Worm (Caenorhabditis elegans): ENCODE results near the gene Y76B12C.8.

Gene Y76B12C.8

ce11 chrIV:1973372-1973771, 6.4 kb upstream of the Y76B12C.8 start, which contains the start of gene Y76B12C.3:
Y76B12C.3 (plus strand) TSS chrIV:1973705.
- TF ChIP-seq B0310.2 (tag; optimal IDR thresholded peaks at IDR 0.05) (no peak), F13C5.2 (tag; optimal IDR thresholded peaks at IDR 0.05) (peak; percentile 2)

ce11 chrIV:1975594-1975993, 4.2 kb upstream of the Y76B12C.8 start:
- no peak for TF ChIP-seq ceh-13 (GFP tag; optimal IDR thresholded peaks at IDR 0.05)
- no peak for TF ChIP-seq sea-1 (GFP tag; conservative IDR thresholded peaks at IDR 0.05)
- TF ChIP-seq hmg-4 (GFP tag; optimal IDR thresholded peaks at IDR 0.05): no peak
- TF ChIP-seq scrt-1 (GFP tag; IDR thresholded peaks at IDR 0.05): no peak
- no peak for TF ChIP-seq pes-1 (GFP tag; IDR thresholded peaks at IDR 0.05)
- TF ChIP-seq F13C5.2 (tag; optimal IDR thresholded peaks at IDR 0.05): no peak
- TF ChIP-seq tbx-37 (GFP tag; conservative IDR thresholded peaks at IDR 0.05): no peak
- no peak for TF ChIP-seq flt-1 (GFP tag; IDR thresholded peaks at IDR 0.05)
- no peak for TF ChIP-seq ceh-36 (tag; optimal IDR thresholded peaks at IDR 0.05)
- no peak for TF ChIP-seq aly-1 (tag; optimal IDR thresholded peaks at IDR 0.05)
- no peak for TF ChIP-seq B0310.2 (tag; optimal IDR thresholded peaks at IDR 0.05)
- TF ChIP-seq hmbx-1 (tag; optimal IDR thresholded peaks at IDR 0.05): no peak
- no peak for TF ChIP-seq ama-1 (optimal IDR thresholded peaks at IDR 0.05)
- no peak for TF ChIP-seq tbx-11 (GFP tag; IDR thresholded peaks at IDR 0.05)
- no peak for TF ChIP-seq ets-7 (tag; optimal IDR thresholded peaks at IDR 0.05)
- no peak for TF ChIP-seq hnd-1 (tag; optimal IDR thresholded peaks at IDR 0.05)

ce11 chrIV:1980961-1981446, 1.2 kb downstream of the Y76B12C.8 start, which contains the start of gene Y76B12C.6:
Y76B12C.6 (plus strand) TSS chrIV:1981396.
- TF ChIP-seq F13C5.2 (tag; optimal IDR thresholded peaks at IDR 0.05) (peak; percentile 72), aly-1 (tag; optimal IDR thresholded peaks at IDR 0.05) (peak; percentile 64), ama-1 (optimal IDR thresholded peaks at IDR 0.05) (no peak), sea-1 (GFP tag; conservative IDR thresholded peaks at IDR 0.05) (0 out of 2 replicates have a peak, but pooled peaks have one; percentile 57), B0310.2 (tag; optimal IDR thresholded peaks at IDR 0.05) (no peak), scrt-1 (GFP tag; IDR thresholded peaks at IDR 0.05) (peak; percentile 62), ets-7 (tag; optimal IDR thresholded peaks at IDR 0.05) (peak; percentile 18), tbx-37 (GFP tag; conservative IDR thresholded peaks at IDR 0.05) (0 out of 2 replicates have a peak, but pooled peaks have one; percentile 22), pes-1 (GFP tag; IDR thresholded peaks at IDR 0.05) (peak; percentile 61; the same call in 1 of the 2 replicates), ceh-36 (tag; optimal IDR thresholded peaks at IDR 0.05) (peak; percentile 41), tra-4 (tag; optimal IDR thresholded peaks at IDR 0.05) (no peak), hmg-4 (GFP tag; optimal IDR thresholded peaks at IDR 0.05) (peak; percentile 57), hmbx-1 (tag; optimal IDR thresholded peaks at IDR 0.05) (no peak), ceh-13 (GFP tag; optimal IDR thresholded peaks at IDR 0.05) (peak; percentile 27), hnd-1 (tag; optimal IDR thresholded peaks at IDR 0.05) (no peak), flt-1 (GFP tag; IDR thresholded peaks at IDR 0.05) (0 out of 2 replicates have a peak, but pooled peaks have one; percentile 45), tbx-11 (GFP tag; IDR thresholded peaks at IDR 0.05) (peak; percentile 71)

- TF ChIP-seq ama-1 (optimal IDR thresholded peaks at IDR 0.05) (no peak), ets-7 (tag; optimal IDR thresholded peaks at IDR 0.05) (no peak)
Measured at ce11 chrIV:1990843-1991339, 11.1 kb downstream of the Y76B12C.8 start.

ce11 chrIV:1992789-1993188, 13.0 kb downstream of the Y76B12C.8 start, which contains the start of gene xpc-1:
xpc-1 (plus strand) TSS chrIV:1993089.
- TF ChIP-seq tra-4 (tag; optimal IDR thresholded peaks at IDR 0.05): no peak
- no peak for TF ChIP-seq aly-1 (tag; optimal IDR thresholded peaks at IDR 0.05)
- TF ChIP-seq sea-1 (GFP tag; conservative IDR thresholded peaks at IDR 0.05): no peak
- no peak for TF ChIP-seq flt-1 (GFP tag; IDR thresholded peaks at IDR 0.05)
- TF ChIP-seq ama-1 (optimal IDR thresholded peaks at IDR 0.05): no peak
- no peak for TF ChIP-seq tbx-37 (GFP tag; conservative IDR thresholded peaks at IDR 0.05)
- no peak for TF ChIP-seq B0310.2 (tag; optimal IDR thresholded peaks at IDR 0.05)
- no peak for TF ChIP-seq ceh-13 (GFP tag; optimal IDR thresholded peaks at IDR 0.05)
- TF ChIP-seq hmbx-1 (tag; optimal IDR thresholded peaks at IDR 0.05): no peak
- no peak for TF ChIP-seq hmg-4 (GFP tag; optimal IDR thresholded peaks at IDR 0.05)
- no peak for TF ChIP-seq pes-1 (GFP tag; IDR thresholded peaks at IDR 0.05)
- no peak for TF ChIP-seq ceh-36 (tag; optimal IDR thresholded peaks at IDR 0.05)
- no peak for TF ChIP-seq F13C5.2 (tag; optimal IDR thresholded peaks at IDR 0.05)
- TF ChIP-seq tbx-11 (GFP tag; IDR thresholded peaks at IDR 0.05): no peak
- TF ChIP-seq ets-7 (tag; optimal IDR thresholded peaks at IDR 0.05): no peak

- TF ChIP-seq aly-1 (tag; optimal IDR thresholded peaks at IDR 0.05) (no peak), hmbx-1 (tag; optimal IDR thresholded peaks at IDR 0.05) (no peak), hnd-1 (tag; optimal IDR thresholded peaks at IDR 0.05) (no peak), B0310.2 (tag; optimal IDR thresholded peaks at IDR 0.05) (no peak), tbx-11 (GFP tag; IDR thresholded peaks at IDR 0.05) (no peak), pes-1 (GFP tag; IDR thresholded peaks at IDR 0.05) (no peak), F13C5.2 (tag; optimal IDR thresholded peaks at IDR 0.05) (no peak), scrt-1 (GFP tag; IDR thresholded peaks at IDR 0.05) (no peak), tbx-37 (GFP tag; conservative IDR thresholded peaks at IDR 0.05) (no peak), sea-1 (GFP tag; conservative IDR thresholded peaks at IDR 0.05) (no peak)
Measured at ce11 chrIV:1997762-1998161, 18.0 kb downstream of the Y76B12C.8 start.

- no peak for TF ChIP-seq tbx-37 (GFP tag; conservative IDR thresholded peaks at IDR 0.05)
- no peak for TF ChIP-seq hmbx-1 (tag; optimal IDR thresholded peaks at IDR 0.05)
- TF ChIP-seq sea-1 (GFP tag; conservative IDR thresholded peaks at IDR 0.05): no peak
- TF ChIP-seq B0310.2 (tag; optimal IDR thresholded peaks at IDR 0.05): no peak
- no peak for TF ChIP-seq hnd-1 (tag; optimal IDR thresholded peaks at IDR 0.05)
- no peak for TF ChIP-seq tbx-11 (GFP tag; IDR thresholded peaks at IDR 0.05)
- no peak for TF ChIP-seq pes-1 (GFP tag; IDR thresholded peaks at IDR 0.05)
- no peak for TF ChIP-seq ama-1 (optimal IDR thresholded peaks at IDR 0.05)
- no peak for TF ChIP-seq flt-1 (GFP tag; IDR thresholded peaks at IDR 0.05)
- TF ChIP-seq tra-4 (tag; optimal IDR thresholded peaks at IDR 0.05): no peak
Measured at ce11 chrIV:2002290-2002689, 22.5 kb downstream of the Y76B12C.8 start.

All from whole organism, early embryonic.